Fruit fly (Drosophila melanogaster): ENCODE data around the gene nis.

The nis gene

dm6 chr2L:1632730-1633172 is 45.8 kb upstream of the nis start (continued):
- peak; percentile 80 for TF ChIP-seq Drgx (GFP tag; IDR thresholded peaks at IDR 0.05)
- peak; percentile 97 for TF ChIP-seq CG1647 (GFP tag; optimal IDR thresholded peaks at IDR 0.05)
- TF ChIP-seq insv (GFP tag; optimal IDR thresholded peaks at IDR 0.05): peak in 1 of 2 experiments; percentile 70
- peak; percentile 56 for TF ChIP-seq CG2875 (GFP tag; optimal IDR thresholded peaks at IDR 0.05)
- peak; percentile 82 for TF ChIP-seq wek (GFP tag; optimal IDR thresholded peaks at IDR 0.05)
- no peak for TF ChIP-seq h (optimal IDR thresholded peaks at IDR 0.05)
- TF ChIP-seq ems (GFP tag; optimal IDR thresholded peaks at IDR 0.05): peak; percentile 97
- TF ChIP-seq CG5245 (GFP tag; optimal IDR thresholded peaks at IDR 0.05): peak; percentile 95
- peak; percentile 94 for TF ChIP-seq CG10209 (GFP tag; optimal IDR thresholded peaks at IDR 0.05)
- TF ChIP-seq HmgZ (tag; optimal IDR thresholded peaks at IDR 0.05): peak; percentile 98
- peak; percentile 98 for TF ChIP-seq CG15269 (tag; optimal IDR thresholded peaks at IDR 0.05)
- TF ChIP-seq slp2 (GFP tag; optimal IDR thresholded peaks at IDR 0.05): peak; percentile 89
- no peak for TF ChIP-seq Sry-β (GFP tag; optimal IDR thresholded peaks at IDR 0.05)
- peak; percentile 98 for TF ChIP-seq gsb (GFP tag; IDR thresholded peaks at IDR 0.05)
- TF ChIP-seq NfI (GFP tag; optimal IDR thresholded peaks at IDR 0.05): peak; percentile 98
- TF ChIP-seq CG17912 (GFP tag; optimal IDR thresholded peaks at IDR 0.05): peak; percentile 1
- TF ChIP-seq nom (GFP tag; optimal IDR thresholded peaks at IDR 0.05): no peak
- peak; percentile 82 for TF ChIP-seq Fer2 (tag; optimal IDR thresholded peaks at IDR 0.05)
- peak; percentile 91 for TF ChIP-seq Xbp1 (GFP tag; optimal IDR thresholded peaks at IDR 0.05)
- TF ChIP-seq mam (GFP tag; optimal IDR thresholded peaks at IDR 0.05): peak; percentile 99
- peak; percentile 91 for TF ChIP-seq CG10654 (GFP tag; optimal IDR thresholded peaks at IDR 0.05)
- TF ChIP-seq lola (GFP tag; optimal IDR thresholded peaks at IDR 0.05): no peak
- peak; percentile 71 for TF ChIP-seq gcm (GFP tag; optimal IDR thresholded peaks at IDR 0.05)
- peak; percentile 97 for TF ChIP-seq H15 (GFP tag; IDR thresholded peaks at IDR 0.05)
- no peak for TF ChIP-seq dmrt11E (tag; optimal IDR thresholded peaks at IDR 0.05)
- peak; percentile 12 for TF ChIP-seq pzg (GFP tag; optimal IDR thresholded peaks at IDR 0.05)
- TF ChIP-seq CG34376 (GFP tag; optimal IDR thresholded peaks at IDR 0.05): peak; percentile 93
- peak; percentile 95 for TF ChIP-seq CG30403 (GFP tag; optimal IDR thresholded peaks at IDR 0.05)
- TF ChIP-seq Opbp (GFP tag; IDR thresholded peaks at IDR 0.05; ENCODE audit: partially characterized antibody): no peak
- TF ChIP-seq btn (GFP tag; optimal IDR thresholded peaks at IDR 0.05): peak; percentile 86
- no peak for TF ChIP-seq TFAM (GFP tag; optimal IDR thresholded peaks at IDR 0.05)
- TF ChIP-seq Hr51 (GFP tag; optimal IDR thresholded peaks at IDR 0.05): peak; percentile 93 to 98
- peak; percentile 90 for TF ChIP-seq CG12071 (GFP tag; optimal IDR thresholded peaks at IDR 0.05)
- TF ChIP-seq ind (GFP tag; optimal IDR thresholded peaks at IDR 0.05): peak; percentile 94
- peak; percentile 87 for TF ChIP-seq CG12942 (GFP tag; optimal IDR thresholded peaks at IDR 0.05)
- peak; percentile 94 for TF ChIP-seq tx (GFP tag; optimal IDR thresholded peaks at IDR 0.05)
- TF ChIP-seq fd3F (GFP tag; optimal IDR thresholded peaks at IDR 0.05): peak; percentile 99
- TF ChIP-seq schlank (tag; optimal IDR thresholded peaks at IDR 0.05): peak; percentile 96
- TF ChIP-seq CG6765 (GFP tag; optimal IDR thresholded peaks at IDR 0.05): peak; percentile 83
- no peak for TF ChIP-seq inv (GFP tag; IDR thresholded peaks at IDR 0.05; ENCODE audit: partially characterized antibody)
- peak; percentile 97 for TF ChIP-seq unpg (GFP tag; optimal IDR thresholded peaks at IDR 0.05)
- peak; percentile 98 for TF ChIP-seq CG32532 (GFP tag; IDR thresholded peaks at IDR 0.05)
- peak; percentile 98 for TF ChIP-seq lilli (GFP tag; optimal IDR thresholded peaks at IDR 0.05)
- TF ChIP-seq sna (GFP tag; IDR thresholded peaks at IDR 0.05; ENCODE audit: partially characterized antibody): no peak
- no peak for TF ChIP-seq CG9797 (GFP tag; optimal IDR thresholded peaks at IDR 0.05)
- TF ChIP-seq CG1603 (tag; optimal IDR thresholded peaks at IDR 0.05): peak; percentile 83
- TF ChIP-seq HHEX (GFP tag; optimal IDR thresholded peaks at IDR 0.05): peak; percentile 90
- peak; percentile 83 for TF ChIP-seq Vsx1 (GFP tag; optimal IDR thresholded peaks at IDR 0.05)
- TF ChIP-seq CG11398 (GFP tag; optimal IDR thresholded peaks at IDR 0.05): peak; percentile 90
- peak; percentile 92 for TF ChIP-seq gro (GFP tag; optimal IDR thresholded peaks at IDR 0.05)
